Worm (Caenorhabditis elegans): ENCODE results near the gene Y53F4B.62.
"Not testable (repeated sequence)": the region's sequence is repeated elsewhere in the genome, so short reads cannot be mapped to it uniquely, and the experiment has no call there.

The Y53F4B.62 gene

ce11 chrII:15145594-15145993 is 15.2 kb upstream of the Y53F4B.62 start, which contains the start of gene Y53F4B.27:
TSS of gene Y53F4B.27 (plus strand) at chrII:15145894.
- 0 out of 2 replicates have a peak, but pooled peaks have one; percentile 11 for TF ChIP-seq cebp-2 (GFP tag; IDR thresholded peaks at IDR 0.05)
- TF ChIP-seq F33H1.4 (GFP tag; IDR thresholded peaks at IDR 0.05) = no peak

DNA sequence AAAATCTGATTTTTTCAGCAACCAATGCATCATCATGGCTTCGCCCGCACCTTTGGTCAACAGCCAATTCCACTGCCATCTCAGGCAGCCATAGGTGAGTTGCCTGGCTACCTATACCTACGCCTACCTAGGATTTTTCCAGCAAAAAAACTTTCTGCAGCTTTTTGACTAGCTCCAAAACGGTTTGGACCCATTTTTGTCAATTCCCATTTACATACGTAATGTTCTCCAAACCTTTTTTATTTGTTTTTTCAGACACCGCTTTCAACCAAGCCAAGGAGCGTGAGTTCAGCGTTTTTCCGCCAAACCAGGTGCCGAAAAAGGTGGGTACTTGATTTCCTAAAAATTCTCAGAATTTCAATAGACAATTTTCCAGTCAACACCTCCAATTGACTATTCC is 13.3 kb upstream of the Y53F4B.62 start:
- TF ChIP-seq ztf-25 (GFP tag; IDR thresholded peaks at IDR 0.05) (no peak), dpl-1 (GFP tag; optimal IDR thresholded peaks at IDR 0.05) (no peak)

- not testable (repeated sequence) for TF ChIP-seq let-526 (GFP tag; IDR thresholded peaks at IDR 0.05); madf-8 (GFP tag; conservative IDR thresholded peaks at IDR 0.05); athp-1 (tag; optimal IDR thresholded peaks at IDR 0.05)
Observed at ce11 chrII:15140881-15141280, 10.5 kb upstream of the Y53F4B.62 start, which contains the start of gene Y53F4B.26. TSS of gene Y53F4B.26 (minus strand) at chrII:15140981.

DNA sequence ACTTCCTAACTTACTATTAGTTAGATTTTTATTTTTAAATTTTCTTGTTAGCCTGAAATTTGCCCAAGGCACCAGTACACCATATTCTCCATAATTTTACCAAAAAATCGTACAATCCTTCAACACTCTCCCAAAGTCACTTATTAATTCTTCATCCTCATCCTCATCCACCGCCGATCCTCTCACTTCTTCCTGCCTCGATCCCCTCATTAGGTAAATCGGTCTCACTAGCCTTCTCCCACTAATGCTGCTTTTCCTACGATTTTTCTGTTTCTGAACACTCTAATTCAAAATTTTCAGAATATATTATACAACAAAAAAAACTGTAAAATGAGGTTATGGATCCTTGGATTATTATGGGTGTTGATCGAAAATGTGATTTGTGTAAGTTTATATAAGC is 5.5 kb upstream of the Y53F4B.62 start, which contains the start of gene Y53F4B.25:
Y53F4B.25 (plus strand) TSS at position 301 of the 400 bp plus-strand sequence.
- TF ChIP-seq efl-1 (GFP tag; optimal IDR thresholded peaks at IDR 0.05) (no peak), ekl-4 (GFP tag; IDR thresholded peaks at IDR 0.05) (no peak), nhr-120 (GFP tag; IDR thresholded peaks at IDR 0.05) (no peak), F55B11.4 (tag; optimal IDR thresholded peaks at IDR 0.05; ENCODE audit: borderline replicate concordance, insufficient read depth) (no peak), lag-1 (GFP tag; IDR thresholded peaks at IDR 0.05) (no peak), ceh-79 (tag; optimal IDR thresholded peaks at IDR 0.05) (no peak), lsy-27 (tag; optimal IDR thresholded peaks at IDR 0.05; ENCODE audit: borderline replicate concordance, insufficient read depth) (no peak)

DNA sequence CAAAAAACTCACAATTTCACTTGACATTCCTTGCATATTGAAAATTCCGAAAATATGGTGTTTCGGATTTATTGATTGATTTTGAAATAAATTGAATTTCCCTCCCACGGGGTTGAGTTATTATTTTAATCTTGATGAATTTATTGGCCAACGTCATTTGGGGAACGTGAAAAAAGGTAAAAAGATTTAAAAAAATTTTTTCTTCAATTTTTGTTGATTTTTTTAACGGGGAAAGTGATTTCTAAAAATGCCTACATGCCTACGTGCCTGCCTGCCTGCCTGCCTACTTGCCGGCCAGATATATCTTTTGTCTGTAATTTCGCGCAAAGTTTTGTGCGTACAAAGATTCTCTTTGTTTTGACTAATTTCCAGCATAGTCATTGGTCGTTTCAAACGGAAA is 3.9 kb upstream of the Y53F4B.62 start, which contains the start of gene Y53F4B.24:
Y53F4B.24 (minus strand) TSS at position 101 of the 400 bp plus-strand sequence.
- TF ChIP-seq him-1 (tag; optimal IDR thresholded peaks at IDR 0.05) (no peak), sdz-38 (tag; optimal IDR thresholded peaks at IDR 0.05) (no peak), B0035.1 (tag; optimal IDR thresholded peaks at IDR 0.05) (no peak), F49E8.2 (tag; optimal IDR thresholded peaks at IDR 0.05; ENCODE audit: insufficient read depth) (no peak), lsy-27 (tag; optimal IDR thresholded peaks at IDR 0.05; ENCODE audit: borderline replicate concordance, insufficient read depth) (no peak), rec-8 (tag; optimal IDR thresholded peaks at IDR 0.05) (no peak), ceh-58 (GFP tag; IDR thresholded peaks at IDR 0.05) (no peak), lin-54 (GFP tag; optimal IDR thresholded peaks at IDR 0.05) (no peak), F39B2.1 (GFP tag; IDR thresholded peaks at IDR 0.05) (no peak)

DNA sequence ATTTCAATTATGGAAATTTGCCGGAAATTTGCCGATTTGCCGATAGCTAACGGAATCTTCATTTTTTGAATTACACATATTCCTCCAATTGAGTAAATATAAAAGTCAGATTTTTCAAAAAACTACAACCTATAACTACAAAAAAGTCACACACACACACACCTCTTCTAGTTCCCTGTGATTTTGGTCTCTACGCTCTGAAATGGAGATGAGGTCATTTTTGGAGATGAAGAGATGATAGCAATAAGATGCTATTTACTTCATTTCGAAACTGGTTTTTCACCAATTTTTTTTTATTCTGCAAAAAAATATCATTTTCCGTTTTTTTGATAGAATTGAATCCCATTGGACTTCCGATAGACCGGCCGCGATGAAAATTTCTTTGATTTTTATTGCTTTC is 6.2 kb downstream of the Y53F4B.62 start, which contains the start of gene Y53F4B.23:
Y53F4B.23 (plus strand) TSS at position 312 of the 400 bp plus-strand sequence.
- TF ChIP-seq B0019.2 (GFP tag; conservative IDR thresholded peaks at IDR 0.05) (no peak), ztf-18 (tag; optimal IDR thresholded peaks at IDR 0.05) (no peak), madf-3 (GFP tag; IDR thresholded peaks at IDR 0.05) (no peak), ztf-26 (tag; optimal IDR thresholded peaks at IDR 0.05) (no peak), ama-1 (optimal IDR thresholded peaks at IDR 0.05) (no peak), ama-1 (GFP tag; optimal IDR thresholded peaks at IDR 0.05) (no peak), T07F8.4 (tag; optimal IDR thresholded peaks at IDR 0.05) (no peak), hrde-1 (tag; optimal IDR thresholded peaks at IDR 0.05; ENCODE audit: borderline replicate concordance) (no peak), mes-4 (tag; optimal IDR thresholded peaks at IDR 0.05) (no peak), rec-8 (tag; optimal IDR thresholded peaks at IDR 0.05) (no peak), ceh-91 (GFP tag; IDR thresholded peaks at IDR 0.05) (no peak), ceh-40 (GFP tag; IDR thresholded peaks at IDR 0.05) (no peak), let-607 (tag; optimal IDR thresholded peaks at IDR 0.05) (no peak), B0035.1 (tag; optimal IDR thresholded peaks at IDR 0.05) (no peak), zfh-2 (GFP tag; conservative IDR thresholded peaks at IDR 0.05) (no peak), lsl-1 (GFP tag; optimal IDR thresholded peaks at IDR 0.05) (no peak)

Measured in whole organism, young adult.